Fruit fly (Drosophila melanogaster): ENCODE measurements around the gene CG14089.

The CG14089 gene

DNA sequence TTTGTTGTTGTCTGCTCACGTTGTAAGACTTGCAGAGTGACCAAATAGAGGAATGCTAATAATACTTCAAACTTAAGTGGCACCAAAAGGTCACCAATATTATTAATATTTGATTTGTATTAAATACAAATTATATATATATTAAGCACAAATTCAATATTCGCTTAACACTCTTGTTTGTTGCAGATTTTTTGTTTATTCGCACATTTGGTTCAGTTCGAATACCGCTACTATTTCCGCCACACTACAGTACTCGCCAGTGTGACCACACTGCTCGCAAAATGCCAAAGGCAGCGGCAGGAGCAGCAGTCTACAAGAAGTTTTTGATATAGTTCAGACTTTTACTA, 16.5 kb downstream of the CG14089 start, which contains the start of gene Max (continued):
- no peak for TF ChIP-seq pan (optimal IDR thresholded peaks at IDR 0.05)
- peak in 1 of 2 experiments; percentile 83 for TF ChIP-seq pan (GFP tag; optimal IDR thresholded peaks at IDR 0.05 in 1 of 2, IDR thresholded peaks at IDR 0.05 in 1 of 2)
- no peak for TF ChIP-seq slp2 (GFP tag; optimal IDR thresholded peaks at IDR 0.05)
- TF ChIP-seq tup (GFP tag; optimal IDR thresholded peaks at IDR 0.05): no peak
- TF ChIP-seq sens (GFP tag): peak; percentile 63
- no peak for TF ChIP-seq inv (GFP tag; IDR thresholded peaks at IDR 0.05; ENCODE audit: partially characterized antibody)
- peak; percentile 71 for TF ChIP-seq CG9817 (tag; optimal IDR thresholded peaks at IDR 0.05)
- no peak for TF ChIP-seq Dip2 (GFP tag; IDR thresholded peaks at IDR 0.05)
- TF ChIP-seq CG4617 (GFP tag; optimal IDR thresholded peaks at IDR 0.05; ENCODE audit: borderline replicate concordance): peak; percentile 87
- TF ChIP-seq Abd-B (GFP tag; optimal IDR thresholded peaks at IDR 0.05): peak; percentile 32
- peak; percentile 75 for TF ChIP-seq Xbp1 (GFP tag; optimal IDR thresholded peaks at IDR 0.05)
- peak; percentile 40 for TF ChIP-seq CG5245 (GFP tag; optimal IDR thresholded peaks at IDR 0.05)
- peak; percentile 69 for TF ChIP-seq ewg (GFP tag; optimal IDR thresholded peaks at IDR 0.05)
- 0 out of 2 replicates have a peak, but pooled peaks have one; percentile 36 for TF ChIP-seq Taf1 (GFP tag; IDR thresholded peaks at IDR 0.05)
- TF ChIP-seq yki (optimal IDR thresholded peaks at IDR 0.05): no peak
- no peak for TF ChIP-seq CG3163 (GFP tag; optimal IDR thresholded peaks at IDR 0.05)
- TF ChIP-seq crp (GFP tag; optimal IDR thresholded peaks at IDR 0.05): peak in 1 of 2 experiments; percentile 31
- TF ChIP-seq Lhr (GFP tag; optimal IDR thresholded peaks at IDR 0.05): peak; percentile 22
- no peak for TF ChIP-seq zf30C (GFP tag; optimal IDR thresholded peaks at IDR 0.05)
- peak; percentile 82 for TF ChIP-seq CG15269 (tag; optimal IDR thresholded peaks at IDR 0.05)
- peak; percentile 62; the same call in 2 of the 3 replicates for TF ChIP-seq CG11456 (GFP tag; IDR thresholded peaks at IDR 0.05)
- no peak for TF ChIP-seq croc (GFP tag; conservative IDR thresholded peaks at IDR 0.05)
- no peak for TF ChIP-seq usp (GFP tag; optimal IDR thresholded peaks at IDR 0.05)
- TF ChIP-seq run (tag; optimal IDR thresholded peaks at IDR 0.05): no peak
- no peak for TF ChIP-seq her (GFP tag; optimal IDR thresholded peaks at IDR 0.05)
- TF ChIP-seq Jarid2 (GFP tag; optimal IDR thresholded peaks at IDR 0.05): no peak
- TF ChIP-seq CG13123 (GFP tag; optimal IDR thresholded peaks at IDR 0.05): peak; percentile 52
- no peak for TF ChIP-seq Hr39 (optimal IDR thresholded peaks at IDR 0.05)
- peak; percentile 7 for TF ChIP-seq org-1 (GFP tag; optimal IDR thresholded peaks at IDR 0.05)
- no peak for TF ChIP-seq CTCF (GFP tag; optimal IDR thresholded peaks at IDR 0.05)
- TF ChIP-seq lov (optimal IDR thresholded peaks at IDR 0.05): no peak
- TF ChIP-seq lov (GFP tag; IDR thresholded peaks at IDR 0.05): 0 out of 3 replicates have a peak, but pooled peaks have one; percentile 32
- TF ChIP-seq Usf (GFP tag; optimal IDR thresholded peaks at IDR 0.05): no peak
- TF ChIP-seq CG9215 (GFP tag; IDR thresholded peaks at IDR 0.05): peak; percentile 34
- TF ChIP-seq MBD-R2 (GFP tag; IDR thresholded peaks at IDR 0.05): peak; percentile 90
- peak; percentile 56 for TF ChIP-seq fd96Cb (tag; optimal IDR thresholded peaks at IDR 0.05)
- peak; percentile 7 for TF ChIP-seq CG3838 (GFP tag; optimal IDR thresholded peaks at IDR 0.05)
- no peak for TF ChIP-seq abd-A (tag; optimal IDR thresholded peaks at IDR 0.05)
- no peak for TF ChIP-seq CHES-1-like (GFP tag; optimal IDR thresholded peaks at IDR 0.05)
- 0 out of 2 replicates have a peak, but pooled peaks have one; percentile 41 for TF ChIP-seq al (GFP tag; IDR thresholded peaks at IDR 0.05)
- 0 out of 2 replicates have a peak, but pooled peaks have one; percentile 21 for TF ChIP-seq CG4730 (GFP tag; IDR thresholded peaks at IDR 0.05)
- peak; percentile 63 for TF ChIP-seq CrebB (tag; optimal IDR thresholded peaks at IDR 0.05)
- peak; percentile 3 for TF ChIP-seq CG6765 (GFP tag; optimal IDR thresholded peaks at IDR 0.05)
- no peak for TF ChIP-seq Dref (GFP tag; IDR thresholded peaks at IDR 0.05)
- TF ChIP-seq pum (GFP tag; optimal IDR thresholded peaks at IDR 0.05): no peak
- no peak for TF ChIP-seq Hey (tag; optimal IDR thresholded peaks at IDR 0.05)
- peak; percentile 25 for TF ChIP-seq vfl (GFP tag; optimal IDR thresholded peaks at IDR 0.05)
- peak; percentile 63 for TF ChIP-seq az2 (GFP tag; optimal IDR thresholded peaks at IDR 0.05)
- peak; percentile 88 for TF ChIP-seq CG9437 (GFP tag; optimal IDR thresholded peaks at IDR 0.05)
- TF ChIP-seq so (GFP tag; IDR thresholded peaks at IDR 0.05): 0 out of 3 replicates have a peak, but pooled peaks have one; percentile 30
